Worm (Caenorhabditis elegans): ENCODE data around the gene tpan-1.

DNA sequence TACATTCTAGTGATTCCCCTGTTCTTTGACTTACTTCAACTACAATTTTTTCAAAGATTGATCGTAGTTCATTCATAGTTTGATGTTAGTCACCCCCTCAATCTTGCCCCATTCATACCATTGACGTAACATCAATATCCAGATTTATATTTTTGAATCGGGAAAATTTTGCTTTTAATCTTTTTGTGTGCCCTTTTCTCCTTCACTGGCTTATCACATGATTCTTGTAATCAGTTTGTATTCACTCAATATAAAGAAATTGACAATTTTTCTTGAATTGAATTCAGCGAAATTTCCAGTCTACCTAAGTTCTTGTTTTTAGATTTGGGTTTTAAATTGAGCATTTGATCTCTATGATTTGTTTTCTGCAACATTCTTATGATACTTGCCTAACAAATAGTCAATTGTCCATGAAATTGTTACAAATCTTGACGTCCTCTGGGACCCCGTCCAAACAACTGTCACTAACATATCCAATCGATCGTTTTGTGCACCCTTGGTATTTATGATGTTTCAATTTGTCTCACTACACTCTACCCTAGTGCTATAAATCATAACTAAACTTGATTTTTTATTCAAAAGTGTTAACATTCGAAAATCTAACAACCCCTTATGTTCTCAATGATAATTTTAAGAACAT lies 9.5 kb upstream of the tpan-1 start:
- TF ChIP-seq ztf-11 (tag; optimal IDR thresholded peaks at IDR 0.05) (no peak), fkh-10 (GFP tag; optimal IDR thresholded peaks at IDR 0.05) (no peak), hmg-11 (tag; optimal IDR thresholded peaks at IDR 0.05) (no peak), snpc-4 (tag; optimal IDR thresholded peaks at IDR 0.05) (no peak), elt-1 (tag; optimal IDR thresholded peaks at IDR 0.05) (no peak), nhr-11 (tag; optimal IDR thresholded peaks at IDR 0.05) (no peak), ceh-82 (tag; optimal IDR thresholded peaks at IDR 0.05) (no peak)

Measured in whole organism, L3 larva.